Fruit fly (Drosophila melanogaster) whole organism, embryonic: ENCODE measurements around the gene Scm.

Experiments used
- Atf-2 ChIP-seq: fragments of 200-800 bp; sonication (Bioruptor generic); optimal IDR thresholded peaks from 2 replicates; lab custom pipeline; 2016; ENCODE audit warnings: missing biosample characterization, missing genetic modification characterization
- BEAF-32 ChIP-seq: fragments of 200-800 bp; sonication (Bioruptor generic); optimal IDR thresholded peaks from 3 replicates; lab custom pipeline; 2017; ENCODE audit warnings: missing biosample characterization, missing genetic modification characterization, mild to moderate bottlenecking, moderate library complexity, missing genetic modification reagents
- Blimp-1 ChIP-seq: fragments of 200-800 bp; sonication (Bioruptor generic); optimal IDR thresholded peaks from 3 replicates; lab custom pipeline; 2018; ENCODE audit warnings: missing biosample characterization, missing genetic modification characterization, mild to moderate bottlenecking, moderate library complexity, missing genetic modification reagents
- Bteb2 ChIP-seq: fragments of 200-800 bp; sonication (Bioruptor generic); optimal IDR thresholded peaks from 2 replicates; lab custom pipeline; 2016; ENCODE audit warnings: missing biosample characterization, missing genetic modification characterization
- CG10209 ChIP-seq: fragments of 200-800 bp; sonication (Bioruptor generic); optimal IDR thresholded peaks from 3 replicates; lab custom pipeline; 2017; ENCODE audit warnings: missing biosample characterization, mild to moderate bottlenecking, missing genetic modification characterization, missing genetic modification reagents
- CG10366 ChIP-seq: fragments of 200-800 bp; sonication (Bioruptor generic); IDR thresholded peaks from 2 replicates; pipeline ENCODE4 v1.3.6; 2022; ENCODE audit warnings: missing biosample characterization, missing genetic modification characterization
- CG12236 ChIP-seq: fragments of 200-800 bp; sonication (Bioruptor generic); optimal IDR thresholded peaks from 2 replicates; lab custom pipeline; 2016; ENCODE audit warnings: missing biosample characterization, missing genetic modification characterization
- CG12391 ChIP-seq: fragments of 200-800 bp; sonication (Bioruptor generic); optimal IDR thresholded peaks from 3 replicates; lab custom pipeline; 2018; ENCODE audit warnings: missing biosample characterization, mild to moderate bottlenecking, missing genetic modification characterization, moderate library complexity
- CG17802 ChIP-seq: fragments of 200-800 bp; sonication (Bioruptor generic); optimal IDR thresholded peaks from 2 replicates; lab custom pipeline; 2018; ENCODE audit warnings: missing biosample characterization, mild to moderate bottlenecking, missing genetic modification characterization, moderate library complexity
- CG18011 ChIP-seq: fragments of 200-800 bp; sonication (Bioruptor generic); optimal IDR thresholded peaks from 2 replicates; lab custom pipeline; 2017; ENCODE audit warnings: missing biosample characterization, missing genetic modification characterization, mild to moderate bottlenecking, moderate library complexity, missing genotype
- CG2202 ChIP-seq: fragments of 200-800 bp; sonication (Bioruptor generic); optimal IDR thresholded peaks from 2 replicates; lab custom pipeline; 2018; ENCODE audit warnings: missing biosample characterization, mild to moderate bottlenecking, missing genetic modification characterization
- CG30403 ChIP-seq: fragments of 200-800 bp; sonication (Bioruptor generic); optimal IDR thresholded peaks from 3 replicates; lab custom pipeline; 2016; ENCODE audit warnings: missing biosample characterization, missing genetic modification characterization
- CG34422 ChIP-seq: fragments of 200-800 bp; sonication (Bioruptor generic); IDR thresholded peaks from 3 replicates; pipeline ENCODE4 v1.3.6; 2022; ENCODE audit warnings: missing biosample characterization, missing genetic modification characterization
- CG4328 ChIP-seq: fragments of 200-800 bp; sonication (Bioruptor generic); optimal IDR thresholded peaks from 3 replicates; lab custom pipeline; 2017; ENCODE audit warnings: missing biosample characterization, missing genetic modification reagents, missing genetic modification characterization
- CG4424 ChIP-seq: fragments of 200-800 bp; sonication (Bioruptor generic); optimal IDR thresholded peaks from 3 replicates; lab custom pipeline; 2016; ENCODE audit warnings: missing biosample characterization, missing genetic modification characterization
- CG8765 ChIP-seq: fragments of 200-800 bp; sonication (Bioruptor generic); IDR thresholded peaks from 2 replicates; pipeline ENCODE4 v1.3.6; 2022; ENCODE audit warnings: missing biosample characterization, missing genetic modification characterization
- CG9817 ChIP-seq: fragments of 200-800 bp; sonication (Bioruptor generic); optimal IDR thresholded peaks from 2 replicates; lab custom pipeline; 2018; ENCODE audit warnings: missing biosample characterization, mild to moderate bottlenecking, missing genetic modification characterization, moderate library complexity
- CG9876 ChIP-seq: fragments of 200-800 bp; sonication (Bioruptor generic); optimal IDR thresholded peaks from 2 replicates; lab custom pipeline; 2016; ENCODE audit warnings: missing biosample characterization, missing genetic modification characterization
- CTCF ChIP-seq: fragments of 200-800 bp; sonication (Bioruptor generic); optimal IDR thresholded peaks from 2 replicates; lab custom pipeline; 2017; ENCODE audit warnings: missing biosample characterization, mild to moderate bottlenecking, missing genetic modification characterization, moderate library complexity
- D ChIP-seq, 2 experiments: fragments of 200-800 bp in 1 of 2; fragments of >200 bp in 1 of 2; sonication (Bioruptor generic) in 1 of 2; optimal IDR thresholded peaks; 2 replicates in 1 of 2; 3 replicates in 1 of 2; lab custom pipeline; 2017; ENCODE audit warnings: mild to moderate bottlenecking in 1 of 2, missing biosample characterization in 1 of 2, missing genetic modification characterization in 1 of 2, missing genetic modification reagents in 1 of 2
- D19A ChIP-seq: fragments of 200-800 bp; optimal IDR thresholded peaks from 3 replicates; lab custom pipeline; 2019; ENCODE audit warnings: missing biosample characterization, mild to moderate bottlenecking, missing genetic modification characterization, moderate library complexity
- Nf-YA ChIP-seq: fragments of 200-800 bp; sonication (Bioruptor generic); IDR thresholded peaks from 2 replicates; pipeline ENCODE4 v1.3.6; 2022; ENCODE audit warnings: missing biosample characterization, missing genetic modification characterization
- Sox100B ChIP-seq: fragments of 200-800 bp; sonication (Bioruptor generic); optimal IDR thresholded peaks from 3 replicates; lab custom pipeline; 2018; ENCODE audit warnings: missing biosample characterization, mild to moderate bottlenecking, missing genetic modification characterization
- Sry-δ ChIP-seq: fragments of 200-800 bp; sonication (Bioruptor generic); optimal IDR thresholded peaks from 2 replicates; lab custom pipeline; 2016; ENCODE audit warnings: missing biosample characterization, missing genetic modification characterization
- Ssrp ChIP-seq: fragments of 200-800 bp; sonication (Bioruptor generic); optimal IDR thresholded peaks from 2 replicates; lab custom pipeline; 2018; ENCODE audit warnings: missing biosample characterization, mild to moderate bottlenecking, missing genetic modification characterization, moderate library complexity
- dan ChIP-seq: fragments of 200-800 bp; sonication (Bioruptor generic); IDR thresholded peaks from 2 replicates; pipeline ENCODE4 v1.3.6; 2022; ENCODE audit warnings: missing biosample characterization, missing genetic modification characterization
- dimm ChIP-seq: fragments of 200-800 bp; sonication (Bioruptor generic); IDR thresholded peaks from 2 replicates; pipeline ENCODE4 v1.3.6; 2022; ENCODE audit warnings: missing biosample characterization, missing genetic modification characterization
- dpn ChIP-seq, 2 experiments: fragments of 200-800 bp; sonication (Bioruptor generic); optimal IDR thresholded peaks; 3 replicates each; lab custom pipeline; 2016; ENCODE audit warnings: missing biosample characterization in 2 of 2, missing genetic modification characterization in 2 of 2
- en ChIP-seq: fragments of 200-800 bp; sonication (Bioruptor generic); optimal IDR thresholded peaks from 2 replicates; lab custom pipeline; 2016; ENCODE audit warnings: missing biosample characterization, missing genetic modification characterization
- ewg ChIP-seq: fragments of 200-800 bp; sonication (Bioruptor generic); optimal IDR thresholded peaks from 3 replicates; lab custom pipeline; 2017; ENCODE audit warnings: mild to moderate bottlenecking, missing biosample characterization, missing genetic modification reagents, missing genetic modification characterization
- eyg ChIP-seq: fragments of 200-800 bp; sonication (Bioruptor generic); optimal IDR thresholded peaks from 3 replicates; lab custom pipeline; 2016; ENCODE audit warnings: missing biosample characterization, missing genetic modification characterization
- fd96Cb ChIP-seq: fragments of 200-800 bp; sonication (Bioruptor generic); optimal IDR thresholded peaks from 2 replicates; lab custom pipeline; 2018; ENCODE audit warnings: missing biosample characterization, mild to moderate bottlenecking, missing genetic modification characterization, moderate library complexity
- gem ChIP-seq: fragments of 200-800 bp; sonication (Bioruptor generic); optimal IDR thresholded peaks from 2 replicates; lab custom pipeline; 2019; ENCODE audit warnings: missing biosample characterization, mild to moderate bottlenecking, missing genetic modification characterization, moderate library complexity
- grau ChIP-seq: fragments of 200-800 bp; optimal IDR thresholded peaks from 3 replicates; lab custom pipeline; 2019; ENCODE audit warnings: missing biosample characterization, mild to moderate bottlenecking, missing genetic modification characterization, moderate library complexity
- hbn ChIP-seq: fragments of 200-800 bp; sonication (Bioruptor generic); IDR thresholded peaks from 2 replicates; pipeline ENCODE4 v1.3.6; 2022; ENCODE audit warnings: missing biosample characterization, missing genetic modification characterization; ENCODE audit not compliant: partially characterized antibody
- jumu ChIP-seq: fragments of 200-800 bp; sonication (Bioruptor generic); optimal IDR thresholded peaks from 3 replicates; lab custom pipeline; 2016; ENCODE audit warnings: missing biosample characterization, missing genetic modification characterization
- mld ChIP-seq: fragments of 200-800 bp; sonication (Bioruptor generic); IDR thresholded peaks from 3 replicates; pipeline ENCODE4 v1.3.6; 2022; ENCODE audit warnings: missing biosample characterization, missing genetic modification characterization; ENCODE audit not compliant: partially characterized antibody
- nerfin-2 ChIP-seq: fragments of 200-800 bp; sonication (Bioruptor generic); IDR thresholded peaks from 2 replicates; pipeline ENCODE4 v1.3.6; 2022; ENCODE audit warnings: missing biosample characterization, missing genetic modification characterization; ENCODE audit not compliant: partially characterized antibody
- sc ChIP-seq, 3 experiments: fragments of >200 bp in 2 of 3; fragments of 200-800 bp in 1 of 3; sonication (Bioruptor generic) in 1 of 3; optimal IDR thresholded peaks; 2 replicates in 2 of 3; 3 replicates in 1 of 3; lab custom pipeline; 2017; ENCODE audit warnings: mild to moderate bottlenecking in 1 of 3, missing biosample characterization in 1 of 3, missing genetic modification characterization in 1 of 3, missing genetic modification reagents in 1 of 3
- sim ChIP-seq: fragments of 200-800 bp; sonication (Bioruptor generic); IDR thresholded peaks from 2 replicates; pipeline ENCODE4 v1.3.6; 2022; ENCODE audit warnings: missing biosample characterization, missing genetic modification characterization
- stwl ChIP-seq: fragments of 200-800 bp; sonication (Bioruptor generic); optimal IDR thresholded peaks from 3 replicates; lab custom pipeline; 2018; ENCODE audit warnings: missing biosample characterization, mild to moderate bottlenecking, missing genetic modification characterization, moderate library complexity
- vnd ChIP-seq: fragments of 200-800 bp; sonication (Bioruptor generic); IDR thresholded peaks from 3 replicates; pipeline ENCODE4 v1.3.6; 2022; ENCODE audit warnings: missing biosample characterization, missing genetic modification characterization; ENCODE audit not compliant: partially characterized antibody

Scm gene

dm6 chr3R:9612217-9612616 lies 25.2 kb downstream of the Scm start (continued):
- TF ChIP-seq CG9876 (GFP tag; lab: Kevin White, UChicago) (no peak), ewg (GFP tag; lab: Kevin White, UChicago) (no peak), dimm (no peak), CG8765 (no peak), BEAF-32 (GFP tag; lab: Kevin White, UChicago) (no peak), CTCF (no peak), CG9817 (tag; lab: Kevin White, UChicago) (no peak), Atf-2 (no peak), mld (GFP tag; lab: Robert Waterston, UW) (peak; percentile 56; the same call in 1 of the 3 replicates), CG18011 (GFP tag; lab: Kevin White, UChicago) (no peak), CG4328 (GFP tag; lab: Kevin White, UChicago) (no peak), eyg (GFP tag; lab: Kevin White, UChicago) (no peak), CG10209 (GFP tag; lab: Kevin White, UChicago) (no peak), CG17802 (tag; lab: Kevin White, UChicago) (no peak), CG12236 (GFP tag; lab: Kevin White, UChicago) (no peak), sim (GFP tag; lab: Robert Waterston, UW) (no peak), sc (optimal IDR thresholded peaks at IDR 0.05; lab: Kevin White, UChicago) (no peak), sc (GFP tag; optimal IDR thresholded peaks at IDR 0.05; lab: Kevin White, UChicago) (no peak), nerfin-2 (GFP tag; lab: Robert Waterston, UW) (peak; percentile 71), CG2202 (no peak), CG4424 (GFP tag; lab: Kevin White, UChicago) (no peak), dpn (GFP tag; optimal IDR thresholded peaks at IDR 0.05; lab: Kevin White, UChicago) (no peak), Sox100B (GFP tag; lab: Kevin White, UChicago) (no peak), CG12391 (tag; lab: Kevin White, UChicago) (no peak), Nf-YA (GFP tag; lab: Robert Waterston, UW) (no peak), vnd (GFP tag; lab: Robert Waterston, UW) (peak; percentile 68), stwl (tag; lab: Kevin White, UChicago) (no peak), fd96Cb (tag; lab: Kevin White, UChicago) (no peak), Sry-δ (GFP tag; lab: Kevin White, UChicago) (no peak), jumu (no peak), CG30403 (GFP tag; lab: Kevin White, UChicago) (no peak), Ssrp (tag; lab: Kevin White, UChicago) (peak; percentile 4), grau (peak; percentile 1), CG34422 (GFP tag; lab: Robert Waterston, UW) (no peak), D (optimal IDR thresholded peaks at IDR 0.05; lab: Kevin White, UChicago) (no peak), D (GFP tag; optimal IDR thresholded peaks at IDR 0.05; lab: Kevin White, UChicago) (no peak), hbn (no peak), Blimp-1 (GFP tag; lab: Kevin White, UChicago) (no peak), CG10366 (GFP tag; lab: Robert Waterston, UW) (no peak), gem (tag; lab: Kevin White, UChicago) (peak; percentile 20), dan (no peak), Bteb2 (GFP tag; lab: Kevin White, UChicago) (no peak), D19A (tag; lab: Kevin White, UChicago) (no peak), en (GFP tag; lab: Kevin White, UChicago) (no peak)
- TF ChIP-seq, all 482 proteins: peak for 37
